Fruit fly (Drosophila melanogaster) whole organism, embryonic: ENCODE measurements around the gene CG34305.
A peak's percentile ranks its signal among the peaks of the same experiment; 100 is the strongest.

Experiments used
- ATbp ChIP-seq: fragments of 200-800 bp; sonication (Bioruptor generic); optimal IDR thresholded peaks from 2 replicates; lab custom pipeline; 2017; ENCODE audit warnings: missing biosample characterization, mild to moderate bottlenecking, missing genetic modification characterization, missing genetic modification reagents
- Ada2b ChIP-seq: fragments of 200-800 bp; sonication (Bioruptor generic); IDR thresholded peaks from 2 replicates; pipeline ENCODE4 v1.3.6; 2022; ENCODE audit warnings: missing biosample characterization, missing genetic modification characterization
- C15 ChIP-seq: fragments of 200-800 bp; sonication (Bioruptor generic); IDR thresholded peaks from 3 replicates; pipeline ENCODE4 v1.3.6; 2022; ENCODE audit warnings: missing biosample characterization, missing genetic modification characterization
- CG10209 ChIP-seq: fragments of 200-800 bp; sonication (Bioruptor generic); optimal IDR thresholded peaks from 3 replicates; lab custom pipeline; 2017; ENCODE audit warnings: missing biosample characterization, mild to moderate bottlenecking, missing genetic modification characterization, missing genetic modification reagents
- CG10321 ChIP-seq: fragments of 200-800 bp; sonication (Bioruptor generic); IDR thresholded peaks from 2 replicates; pipeline ENCODE4 v1.3.6; 2022; ENCODE audit warnings: missing biosample characterization, missing genetic modification characterization
- CG11085 ChIP-seq: fragments of 200-800 bp; sonication (Bioruptor generic); IDR thresholded peaks from 2 replicates; pipeline ENCODE4 v1.3.6; 2022; ENCODE audit warnings: missing biosample characterization, missing genetic modification characterization
- CG12391 ChIP-seq: fragments of 200-800 bp; sonication (Bioruptor generic); optimal IDR thresholded peaks from 3 replicates; lab custom pipeline; 2018; ENCODE audit warnings: missing biosample characterization, mild to moderate bottlenecking, missing genetic modification characterization, moderate library complexity
- CG12942 ChIP-seq: fragments of 200-800 bp; sonication (Bioruptor generic); optimal IDR thresholded peaks from 3 replicates; lab custom pipeline; 2016; ENCODE audit warnings: missing biosample characterization, missing genetic modification characterization
- CG14667 ChIP-seq: fragments of 200-800 bp; sonication (Bioruptor generic); IDR thresholded peaks from 2 replicates; pipeline ENCODE4 v1.3.6; 2022; ENCODE audit warnings: missing biosample characterization, missing genetic modification characterization
- CG16813 ChIP-seq: fragments of 200-800 bp; sonication (Bioruptor generic); IDR thresholded peaks from 3 replicates; pipeline ENCODE4 v1.3.6; 2022; ENCODE audit warnings: missing biosample characterization, missing genetic modification characterization; ENCODE audit not compliant: partially characterized antibody
- CG17328 ChIP-seq: fragments of 200-800 bp; sonication (Bioruptor generic); IDR thresholded peaks from 2 replicates; pipeline ENCODE4 v1.3.6; 2022; ENCODE audit warnings: missing biosample characterization, missing genetic modification characterization
- CG30020 ChIP-seq: fragments of 200-800 bp; optimal IDR thresholded peaks from 2 replicates; lab custom pipeline; 2019; ENCODE audit warnings: missing biosample characterization, mild to moderate bottlenecking, missing genetic modification characterization, moderate library complexity
- CG32532 ChIP-seq: fragments of 200-800 bp; sonication (Bioruptor generic); IDR thresholded peaks from 2 replicates; pipeline ENCODE4 v1.3.6; 2022; ENCODE audit warnings: missing biosample characterization, missing genetic modification characterization
- CG34422 ChIP-seq: fragments of 200-800 bp; sonication (Bioruptor generic); IDR thresholded peaks from 3 replicates; pipeline ENCODE4 v1.3.6; 2022; ENCODE audit warnings: missing biosample characterization, missing genetic modification characterization
- CG3995 ChIP-seq: fragments of 200-800 bp; sonication (Bioruptor generic); optimal IDR thresholded peaks from 3 replicates; lab custom pipeline; 2016; ENCODE audit warnings: missing biosample characterization, missing genetic modification characterization
- CG4328 ChIP-seq: fragments of 200-800 bp; sonication (Bioruptor generic); optimal IDR thresholded peaks from 3 replicates; lab custom pipeline; 2017; ENCODE audit warnings: missing biosample characterization, missing genetic modification reagents, missing genetic modification characterization
- CG4424 ChIP-seq: fragments of 200-800 bp; sonication (Bioruptor generic); optimal IDR thresholded peaks from 3 replicates; lab custom pipeline; 2016; ENCODE audit warnings: missing biosample characterization, missing genetic modification characterization
- CG6813 ChIP-seq: fragments of 200-800 bp; sonication (Bioruptor generic); optimal IDR thresholded peaks from 2 replicates; lab custom pipeline; 2017; ENCODE audit warnings: missing biosample characterization, missing genetic modification characterization, mild to moderate bottlenecking, moderate library complexity, missing genetic modification reagents
- CG7271 ChIP-seq: fragments of 200-800 bp; sonication (Bioruptor generic); optimal IDR thresholded peaks from 2 replicates; lab custom pipeline; 2018; ENCODE audit warnings: missing biosample characterization, mild to moderate bottlenecking, missing genetic modification characterization, moderate library complexity
- CG7786 ChIP-seq: fragments of 200-800 bp; sonication (Bioruptor generic); optimal IDR thresholded peaks from 2 replicates; lab custom pipeline; 2016; ENCODE audit warnings: missing biosample characterization, missing genetic modification characterization
- CG8944 ChIP-seq: fragments of 200-800 bp; sonication (Bioruptor generic); optimal IDR thresholded peaks from 3 replicates; lab custom pipeline; 2016; ENCODE audit warnings: missing biosample characterization, missing genetic modification characterization
- CrebB ChIP-seq: fragments of 200-800 bp; sonication (Bioruptor generic); optimal IDR thresholded peaks from 3 replicates; lab custom pipeline; 2018; ENCODE audit warnings: missing biosample characterization, mild to moderate bottlenecking, missing genetic modification characterization
- Doc3 ChIP-seq: fragments of 200-800 bp; sonication (Bioruptor generic); IDR thresholded peaks from 3 replicates; pipeline ENCODE4 v1.3.6; 2022; ENCODE audit warnings: missing biosample characterization, missing genetic modification characterization; ENCODE audit not compliant: partially characterized antibody
- GATAe ChIP-seq: fragments of 200-800 bp; sonication (Bioruptor generic); conservative IDR thresholded peaks from 2 replicates; pipeline ENCODE4 v1.3.6; 2022; ENCODE audit warnings: missing biosample characterization, missing genetic modification characterization
- HmgZ ChIP-seq: fragments of 200-800 bp; sonication (Bioruptor generic); optimal IDR thresholded peaks from 2 replicates; lab custom pipeline; 2018; ENCODE audit warnings: missing biosample characterization, mild to moderate bottlenecking, missing genetic modification characterization
- Lhr ChIP-seq: fragments of 200-800 bp; sonication (Bioruptor generic); optimal IDR thresholded peaks from 3 replicates; lab custom pipeline; 2017; ENCODE audit warnings: mild to moderate bottlenecking, missing biosample characterization, missing genetic modification reagents, missing genetic modification characterization
- Sox100B ChIP-seq: fragments of 200-800 bp; sonication (Bioruptor generic); optimal IDR thresholded peaks from 3 replicates; lab custom pipeline; 2018; ENCODE audit warnings: missing biosample characterization, mild to moderate bottlenecking, missing genetic modification characterization
- Sry-δ ChIP-seq: fragments of 200-800 bp; sonication (Bioruptor generic); optimal IDR thresholded peaks from 2 replicates; lab custom pipeline; 2016; ENCODE audit warnings: missing biosample characterization, missing genetic modification characterization
- amos ChIP-seq: fragments of 200-800 bp; sonication (Bioruptor generic); IDR thresholded peaks from 2 replicates; pipeline ENCODE4 v1.3.6; 2022; ENCODE audit warnings: missing biosample characterization, missing genetic modification characterization; ENCODE audit not compliant: partially characterized antibody
- ato ChIP-seq: fragments of 200-800 bp; sonication (Bioruptor generic); IDR thresholded peaks from 2 replicates; pipeline ENCODE4 v1.3.6; 2022; ENCODE audit warnings: missing biosample characterization, missing genetic modification characterization; ENCODE audit not compliant: partially characterized antibody
- cad ChIP-seq: fragments of >200 bp; optimal IDR thresholded peaks from 2 replicates; lab custom pipeline; 2017; ENCODE audit warnings: missing biosample characterization, missing genetic modification characterization
- cas ChIP-seq: fragments of 200-800 bp; sonication (Bioruptor generic); IDR thresholded peaks from 2 replicates; pipeline ENCODE4 v1.3.6; 2022; ENCODE audit warnings: missing biosample characterization, missing genetic modification characterization
- chm ChIP-seq: fragments of 200-800 bp; sonication (Bioruptor generic); IDR thresholded peaks from 2 replicates; pipeline ENCODE4 v1.3.6; 2022; ENCODE audit warnings: missing biosample characterization, missing genetic modification characterization
- danr ChIP-seq: fragments of 200-800 bp; sonication (Bioruptor generic); IDR thresholded peaks from 2 replicates; pipeline ENCODE4 v1.3.6; 2022; ENCODE audit warnings: missing biosample characterization, missing genetic modification characterization
- ems ChIP-seq: fragments of 200-800 bp; sonication (Bioruptor generic); optimal IDR thresholded peaks from 3 replicates; lab custom pipeline; 2016; ENCODE audit warnings: missing biosample characterization, missing genetic modification characterization
- eve ChIP-seq, 2 experiments: fragments of >200 bp; optimal IDR thresholded peaks; 2 replicates each; lab custom pipeline; 2017; ENCODE audit warnings: missing biosample characterization in 2 of 2, missing genetic modification characterization in 2 of 2
- jigr1 ChIP-seq: fragments of 200-800 bp; sonication (Bioruptor generic); IDR thresholded peaks from 3 replicates; pipeline ENCODE4 v1.3.6; 2022; ENCODE audit warnings: missing biosample characterization, missing genetic modification characterization
- lola ChIP-seq, 3 experiments: fragments of >200 bp in 2 of 3; fragments of 200-800 bp in 1 of 3; sonication (Bioruptor generic) in 1 of 3; optimal IDR thresholded peaks; 2 replicates each; lab custom pipeline; 2017 to 2019; ENCODE audit warnings: missing biosample characterization in 3 of 3, missing genetic modification characterization in 3 of 3, mild to moderate bottlenecking in 1 of 3, moderate library complexity in 1 of 3
- lov ChIP-seq, 2 experiments: fragments of 200-800 bp in 1 of 2; fragments of >200 bp in 1 of 2; sonication (Bioruptor generic) in 1 of 2; IDR thresholded peaks in 1 of 2; optimal IDR thresholded peaks in 1 of 2; 2 replicates in 1 of 2; 3 replicates in 1 of 2; pipeline versions ENCODE4 v1.3.6 to Lab custom; 2017 to 2022; ENCODE audit warnings: missing biosample characterization in 1 of 2, missing genetic modification characterization in 1 of 2
- nerfin-2 ChIP-seq: fragments of 200-800 bp; sonication (Bioruptor generic); IDR thresholded peaks from 2 replicates; pipeline ENCODE4 v1.3.6; 2022; ENCODE audit warnings: missing biosample characterization, missing genetic modification characterization; ENCODE audit not compliant: partially characterized antibody
- onecut ChIP-seq: fragments of 200-800 bp; sonication (Bioruptor generic); IDR thresholded peaks from 2 replicates; pipeline ENCODE4 v1.3.6; 2022; ENCODE audit warnings: missing biosample characterization, missing genetic modification characterization
- otp ChIP-seq: fragments of 200-800 bp; sonication (Bioruptor generic); IDR thresholded peaks from 3 replicates; pipeline ENCODE4, ENCODE4 v1.3.6; 2022; ENCODE audit warnings: missing biosample characterization, missing genetic modification characterization
- p53 ChIP-seq: fragments of 200-800 bp; sonication (Bioruptor generic); optimal IDR thresholded peaks from 2 replicates; lab custom pipeline; 2016; ENCODE audit warnings: missing biosample characterization, missing genetic modification characterization
- slbo ChIP-seq: fragments of 200-800 bp; sonication (Bioruptor generic); IDR thresholded peaks from 2 replicates; pipeline ENCODE4 v1.3.6; 2022; ENCODE audit warnings: missing biosample characterization, missing genetic modification characterization
- stc ChIP-seq: fragments of 200-800 bp; sonication (Bioruptor generic); IDR thresholded peaks from 2 replicates; pipeline ENCODE4 v1.3.6; 2022; ENCODE audit warnings: missing biosample characterization, missing genetic modification characterization
- toy ChIP-seq: fragments of 200-800 bp; sonication (Bioruptor generic); IDR thresholded peaks from 2 replicates; pipeline ENCODE4 v1.3.6; 2022; ENCODE audit warnings: missing biosample characterization, missing genetic modification characterization
- tx ChIP-seq: fragments of 200-800 bp; sonication (Bioruptor generic); optimal IDR thresholded peaks from 2 replicates; lab custom pipeline; 2016; ENCODE audit warnings: missing biosample characterization, missing genetic modification characterization
- wek ChIP-seq: fragments of 200-800 bp; sonication (Bioruptor generic); optimal IDR thresholded peaks from 3 replicates; lab custom pipeline; 2018; ENCODE audit warnings: missing biosample characterization, mild to moderate bottlenecking, missing genetic modification characterization, moderate library complexity

The CG34305 gene

dm6 chr3R:4232139-4233017, 10.6 kb downstream of the CG34305 start, which contains the start of gene CG14641 (continued):
- no peak for TF ChIP-seq Sox100B (GFP tag; lab: Kevin White, UChicago)
- peak in 2 of 3 experiments; percentile 26 to 97 for TF ChIP-seq lola (GFP tag; optimal IDR thresholded peaks at IDR 0.05; lab: Kevin White, UChicago)
- TF ChIP-seq CG17328, result no peak
- TF ChIP-seq CG14667, result peak; percentile 29; the same call in 1 of the 2 replicates
- TF ChIP-seq CG12942 (GFP tag; lab: Kevin White, UChicago), result no peak
- TF ChIP-seq stc (GFP tag; lab: Robert Waterston, UW), result no peak
- no peak for TF ChIP-seq CG10321 (GFP tag; lab: Robert Waterston, UW)
- TF ChIP-seq C15 (GFP tag; lab: Robert Waterston, UW), result no peak
- TF ChIP-seq CG7271 (tag; lab: Kevin White, UChicago), result no peak
- TF ChIP-seq tx (GFP tag; lab: Kevin White, UChicago), result no peak
- TF ChIP-seq wek (GFP tag; lab: Kevin White, UChicago), result no peak
- TF ChIP-seq CG4328, result no peak
- TF ChIP-seq CG3995 (GFP tag; lab: Kevin White, UChicago), result peak; percentile 66
- TF ChIP-seq CG34422 (GFP tag; lab: Robert Waterston, UW), result no peak
- TF ChIP-seq jigr1, result no peak
- TF ChIP-seq Doc3 (GFP tag; lab: Robert Waterston, UW), result 0 out of 3 replicates have a peak, but pooled peaks have one; percentile 36
- TF ChIP-seq eve (GFP tag; optimal IDR thresholded peaks at IDR 0.05; lab: Kevin White, UChicago), result no peak
- no peak for TF ChIP-seq cad (GFP tag; lab: Kevin White, UChicago)
- TF ChIP-seq chm (GFP tag; lab: Robert Waterston, UW), result no peak
- peak; percentile 27; the same call in 1 of the 2 replicates for TF ChIP-seq slbo
- TF ChIP-seq cas, result no peak
- no peak for TF ChIP-seq CG12391 (tag; lab: Kevin White, UChicago)
- TF ChIP-seq CG7786 (GFP tag; lab: Kevin White, UChicago), result no peak
- no peak for TF ChIP-seq Lhr (GFP tag; lab: Kevin White, UChicago)
- TF ChIP-seq CG32532 (GFP tag; lab: Robert Waterston, UW), result no peak
- TF ChIP-seq CG10209, result no peak
- TF ChIP-seq nerfin-2 (GFP tag; lab: Robert Waterston, UW), result 0 out of 2 replicates have a peak, but pooled peaks have one; percentile 21
- no peak for TF ChIP-seq GATAe (GFP tag; lab: Robert Waterston, UW)
- no peak for TF ChIP-seq ATbp
- TF ChIP-seq ato (GFP tag; lab: Robert Waterston, UW), result 0 out of 2 replicates have a peak, but pooled peaks have one; percentile 56
- peak; percentile 73 for TF ChIP-seq Sry-δ (GFP tag; lab: Kevin White, UChicago)
- no peak for TF ChIP-seq HmgZ (tag; lab: Kevin White, UChicago)
- TF ChIP-seq toy (GFP tag; lab: Robert Waterston, UW), result no peak
- TF ChIP-seq CG8944 (GFP tag; lab: Kevin White, UChicago), result no peak
- no peak for TF ChIP-seq lov (optimal IDR thresholded peaks at IDR 0.05; lab: Kevin White, UChicago)
- TF ChIP-seq lov (GFP tag; IDR thresholded peaks at IDR 0.05; lab: Robert Waterston, UW), result no peak
- TF ChIP-seq CrebB, result no peak
- peak; percentile 16 for TF ChIP-seq CG4424 (GFP tag; lab: Kevin White, UChicago)
- TF ChIP-seq Ada2b, result no peak
- no peak for TF ChIP-seq CG6813 (GFP tag; lab: Kevin White, UChicago)
- no peak for TF ChIP-seq otp (GFP tag; lab: Robert Waterston, UW)
- TF ChIP-seq danr, result no peak
- TF ChIP-seq p53 (GFP tag; lab: Kevin White, UChicago), result no peak
- TF ChIP-seq CG16813 (GFP tag; lab: Robert Waterston, UW), result peak; percentile 64
- no peak for TF ChIP-seq CG11085 (GFP tag; lab: Robert Waterston, UW)
- no peak for TF ChIP-seq ems (GFP tag; lab: Kevin White, UChicago)
- TF ChIP-seq CG30020 (tag; lab: Kevin White, UChicago), result peak; percentile 95
- peak; percentile 73 for TF ChIP-seq amos (GFP tag; lab: Robert Waterston, UW)
- TF ChIP-seq onecut (GFP tag; lab: Robert Waterston, UW), result no peak
